Worm (Caenorhabditis elegans) whole organism, midembryonic: ENCODE data around the gene C36A4.11.
"Not testable (repeated sequence)": the region's sequence is repeated elsewhere in the genome, so short reads cannot be mapped to it uniquely, and the experiment has no call there.

Source experiments
- T22C8.4 ChIP-seq: fragments of 200-800 bp; sonication (Bioruptor generic); IDR thresholded peaks from 2 replicates; pipeline ENCODE4 v1.3.6; 2022; ENCODE audit warnings: missing genetic modification characterization, missing compliant biosample characterization
- cog-1 ChIP-seq: sonication (generic microtip); optimal IDR thresholded peaks from 2 replicates; lab custom pipeline; 2016; ENCODE audit warnings: missing genetic modification characterization, missing compliant biosample characterization
- flt-1 ChIP-seq: fragments of 200-800 bp; sonication (Bioruptor generic); IDR thresholded peaks from 2 replicates; pipeline ENCODE4 v1.3.6; 2022; ENCODE audit warnings: missing genetic modification characterization, missing compliant biosample characterization
- klf-2 ChIP-seq: fragments of 200-800 bp; sonication (Bioruptor generic); conservative IDR thresholded peaks from 2 replicates; pipeline ENCODE4 v1.3.6; 2022; ENCODE audit warnings: missing genetic modification reagents, missing genetic modification characterization, missing compliant biosample characterization
- med-1 ChIP-seq: sonication (generic microtip); optimal IDR thresholded peaks from 2 replicates; lab custom pipeline; 2017; ENCODE audit warnings: missing genetic modification characterization, mild to moderate bottlenecking, missing compliant biosample characterization, antibody characterized with exemption, missing genetic modification reagents; ENCODE audit not compliant: insufficient read depth
- ref-1 ChIP-seq: fragments of 200-800 bp; sonication (Bioruptor generic); conservative IDR thresholded peaks from 2 replicates; pipeline ENCODE4 v1.3.6; 2022; ENCODE audit warnings: missing genetic modification reagents, missing genetic modification characterization, missing compliant biosample characterization
- tab-1 ChIP-seq: fragments of 200-800 bp; sonication (Bioruptor generic); IDR thresholded peaks from 2 replicates; pipeline ENCODE4 v1.3.6; 2022; ENCODE audit warnings: missing genetic modification characterization, missing compliant biosample characterization
- ztf-23 ChIP-seq: fragments of 200-800 bp; sonication (Bioruptor generic); IDR thresholded peaks from 2 replicates; pipeline ENCODE4 v1.3.6; 2022; ENCODE audit warnings: missing genetic modification reagents, missing genetic modification characterization, missing compliant biosample characterization
- ztf-29 ChIP-seq: fragments of 200-800 bp; sonication (Bioruptor generic); IDR thresholded peaks from 2 replicates; pipeline ENCODE4 v1.3.6; 2022; ENCODE audit warnings: missing genetic modification reagents, missing genetic modification characterization, missing compliant biosample characterization

C36A4.11 gene

DNA sequence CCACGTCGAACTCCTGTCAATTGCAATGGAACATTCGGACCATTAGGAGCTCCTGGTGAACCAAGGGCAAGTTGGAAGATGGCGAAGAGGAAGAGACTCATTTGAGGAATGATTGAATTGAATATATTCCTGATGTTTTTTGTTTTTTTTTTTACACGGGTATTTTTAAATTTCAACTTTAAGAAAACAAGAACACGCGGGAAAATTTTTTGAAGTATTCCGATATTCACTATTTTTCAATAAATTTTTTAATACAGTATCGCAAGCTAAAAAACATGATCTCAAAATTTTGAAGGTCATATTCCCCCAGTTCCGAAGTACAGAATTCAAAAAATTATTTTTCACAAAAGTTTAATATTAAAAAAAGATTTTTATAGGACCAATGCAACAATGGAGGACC, 11.3 kb upstream of the C36A4.11 start, which contains the start of gene cnnm-5:
Gene cnnm-5 (minus strand): TSS at position 101 of the 400 bp plus-strand sequence.
- no peak for TF ChIP-seq ztf-23 (GFP tag; lab: Robert Waterston, UW)
- TF ChIP-seq flt-1 (GFP tag; lab: Robert Waterston, UW), result no peak
- no peak for TF ChIP-seq tab-1 (GFP tag; lab: Robert Waterston, UW)
- no peak for TF ChIP-seq ref-1
- no peak for TF ChIP-seq T22C8.4 (GFP tag; lab: Robert Waterston, UW)
- no peak for TF ChIP-seq med-1 (GFP tag; lab: Kevin White, UChicago)
- no peak for TF ChIP-seq klf-2 (GFP tag; lab: Robert Waterston, UW)
- TF ChIP-seq cog-1, result no peak
- no peak for TF ChIP-seq ztf-29 (GFP tag; lab: Robert Waterston, UW)

DNA sequence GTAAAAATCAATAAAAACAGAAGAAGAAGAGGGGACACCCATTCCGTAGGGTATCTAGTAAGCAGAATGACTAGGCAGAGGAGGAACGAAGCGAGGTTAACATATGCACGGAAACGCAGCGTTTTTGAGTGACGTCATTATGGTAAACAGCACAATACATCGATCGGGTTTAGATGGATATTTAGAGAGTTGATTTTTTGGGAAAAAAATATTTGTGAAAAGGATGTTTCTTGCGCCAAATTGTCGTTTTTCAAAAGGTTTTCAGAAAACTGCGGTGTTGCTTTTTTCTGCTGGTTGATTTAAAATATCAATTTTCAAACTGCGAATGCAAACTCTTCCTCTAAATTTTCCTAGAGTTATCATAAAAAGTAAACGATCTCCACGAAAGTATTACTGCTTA, 9.0 kb upstream of the C36A4.11 start, which contains the start of gene C36A4.10:
Gene C36A4.10 (minus strand): TSS at position 101 of the 400 bp plus-strand sequence.
- TF ChIP-seq flt-1 (GFP tag; lab: Robert Waterston, UW) (no peak), ztf-29 (GFP tag; lab: Robert Waterston, UW) (no peak), med-1 (GFP tag; lab: Kevin White, UChicago) (no peak), T22C8.4 (GFP tag; lab: Robert Waterston, UW) (no peak), cog-1 (no peak), ref-1 (no peak), klf-2 (GFP tag; lab: Robert Waterston, UW) (no peak)

DNA sequence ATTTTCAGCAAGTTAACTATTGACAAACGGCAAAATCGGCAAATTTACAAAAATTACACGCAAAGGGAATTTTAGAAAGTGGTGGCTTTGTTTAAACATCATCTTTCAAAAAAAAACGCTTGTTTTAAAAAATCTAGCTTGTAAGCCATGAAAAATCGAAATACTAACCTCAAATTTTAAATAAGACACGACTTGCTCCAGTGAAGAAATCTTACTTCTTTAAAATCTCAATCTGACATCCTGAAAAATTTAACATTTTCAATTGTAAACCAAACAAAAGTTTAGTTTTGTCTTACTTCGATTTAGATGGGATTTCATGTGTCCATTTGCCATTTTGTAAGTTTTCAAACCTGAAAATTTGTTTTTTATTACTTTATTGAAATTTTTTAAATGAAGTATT, 8.6 kb upstream of the C36A4.11 start:
- TF ChIP-seq klf-2 (GFP tag; lab: Robert Waterston, UW), result no peak
- TF ChIP-seq cog-1, result no peak
- no peak for TF ChIP-seq T22C8.4 (GFP tag; lab: Robert Waterston, UW)
- no peak for TF ChIP-seq med-1 (GFP tag; lab: Kevin White, UChicago)
- no peak for TF ChIP-seq tab-1 (GFP tag; lab: Robert Waterston, UW)
- no peak for TF ChIP-seq ztf-23 (GFP tag; lab: Robert Waterston, UW)
- TF ChIP-seq ztf-29 (GFP tag; lab: Robert Waterston, UW), result no peak
- no peak for TF ChIP-seq ref-1
- TF ChIP-seq flt-1 (GFP tag; lab: Robert Waterston, UW), result no peak

DNA sequence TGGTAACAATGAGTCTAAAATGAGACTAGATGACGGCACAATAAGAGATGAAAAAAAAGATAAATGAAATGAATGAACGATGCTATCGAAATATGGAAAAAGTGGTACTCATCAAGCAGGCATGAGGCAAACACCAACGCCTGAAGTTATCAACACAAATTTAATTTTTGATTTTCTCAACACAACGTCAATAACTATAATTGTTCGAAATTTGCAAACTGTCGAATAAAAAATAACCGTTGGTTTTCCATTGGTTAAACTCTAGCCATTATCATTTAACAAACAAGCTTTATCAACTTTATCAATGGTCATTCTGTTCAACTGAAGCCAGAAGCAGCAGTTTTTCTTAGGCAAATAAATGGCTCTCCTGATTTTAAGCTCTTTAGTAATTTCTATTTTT, 8.1 kb upstream of the C36A4.11 start, which contains the start of gene cyp-25A1:
Gene cyp-25A1 (plus strand): TSS at position 301 of the 400 bp plus-strand sequence.
- no peak for TF ChIP-seq tab-1 (GFP tag; lab: Robert Waterston, UW)
- no peak for TF ChIP-seq cog-1
- no peak for TF ChIP-seq flt-1 (GFP tag; lab: Robert Waterston, UW)
- no peak for TF ChIP-seq T22C8.4 (GFP tag; lab: Robert Waterston, UW)
- no peak for TF ChIP-seq ztf-29 (GFP tag; lab: Robert Waterston, UW)
- no peak for TF ChIP-seq ref-1
- TF ChIP-seq klf-2 (GFP tag; lab: Robert Waterston, UW), result no peak
- TF ChIP-seq med-1 (GFP tag; lab: Kevin White, UChicago), result no peak
- TF ChIP-seq ztf-23 (GFP tag; lab: Robert Waterston, UW), result no peak

DNA sequence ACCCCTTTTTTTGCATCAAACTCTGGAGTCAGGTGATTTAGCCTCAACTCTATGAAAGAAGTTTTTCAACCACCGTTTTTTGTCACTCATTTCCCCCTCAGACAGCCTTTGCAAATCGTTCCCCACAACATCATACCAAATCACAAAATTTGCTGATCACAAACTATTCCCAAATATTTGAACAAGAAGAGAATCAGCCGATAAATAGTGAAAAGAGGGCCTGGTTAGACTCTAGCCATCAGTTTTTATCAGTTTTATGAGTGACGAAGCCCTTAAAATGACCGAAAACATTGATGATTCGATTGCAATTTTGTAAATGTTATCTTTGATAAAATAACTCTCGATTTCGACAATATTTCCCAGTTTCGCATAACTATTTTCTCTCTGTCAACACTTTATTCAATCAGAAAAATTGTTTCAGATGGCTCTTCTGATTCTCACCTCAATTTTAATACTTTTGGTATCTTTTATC, 5.5 kb upstream of the C36A4.11 start, which contains the start of gene cyp-25A2:
Gene cyp-25A2 (plus strand): TSS at position 422 of the 472 bp plus-strand sequence.
- TF ChIP-seq med-1 (GFP tag; lab: Kevin White, UChicago) (no peak), ref-1 (no peak), cog-1 (no peak), klf-2 (GFP tag; lab: Robert Waterston, UW) (no peak), ztf-29 (GFP tag; lab: Robert Waterston, UW) (no peak), flt-1 (GFP tag; lab: Robert Waterston, UW) (no peak), ztf-23 (GFP tag; lab: Robert Waterston, UW) (no peak), tab-1 (GFP tag; lab: Robert Waterston, UW) (no peak), T22C8.4 (GFP tag; lab: Robert Waterston, UW) (no peak)

DNA sequence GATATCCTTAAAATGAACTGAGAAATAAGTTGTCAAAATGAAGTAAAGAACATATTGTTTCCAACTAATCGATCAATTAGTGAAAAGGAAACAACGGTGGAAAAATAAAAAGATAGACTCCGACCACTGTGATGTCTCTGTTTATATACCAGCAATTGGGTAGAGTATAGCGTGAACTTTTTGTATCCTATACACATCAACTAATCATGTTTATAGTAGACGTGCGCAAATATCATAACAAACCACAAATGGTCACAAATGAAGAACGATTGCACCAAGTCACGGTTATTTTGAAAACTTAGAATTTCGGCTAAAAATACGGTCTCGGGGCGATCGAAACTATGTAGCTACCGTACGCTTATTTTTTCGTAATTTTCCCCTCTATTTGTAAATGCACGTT, 744 bp upstream of the C36A4.11 start, which contains the start of gene cyp-25A3:
Gene cyp-25A3 (minus strand): TSS at position 101 of the 400 bp plus-strand sequence.
- TF ChIP-seq flt-1 (GFP tag; lab: Robert Waterston, UW) (no peak), cog-1 (no peak), med-1 (GFP tag; lab: Kevin White, UChicago) (no peak), ztf-29 (GFP tag; lab: Robert Waterston, UW) (no peak)

DNA sequence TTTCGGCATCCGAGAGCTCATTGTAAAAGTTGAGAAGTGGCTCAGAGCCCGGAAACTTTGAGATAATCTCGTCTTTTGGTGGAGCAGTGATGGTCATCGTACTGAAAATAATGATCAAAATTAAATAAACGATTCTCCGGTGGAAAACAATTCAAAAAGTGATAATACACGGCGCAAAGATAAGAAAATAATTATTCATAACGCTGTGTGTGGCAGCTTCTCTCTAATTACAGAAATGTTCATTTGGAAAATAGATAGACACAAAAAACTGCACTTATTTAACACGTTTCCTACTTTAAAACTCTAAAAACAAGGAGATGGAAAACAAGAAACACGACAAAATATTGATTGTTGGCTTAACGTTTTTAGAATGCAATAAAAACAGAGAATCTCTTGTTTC, 3.1 kb downstream of the C36A4.11 start, which contains the start of gene C36A4.4:
Gene C36A4.4 (minus strand): TSS at position 101 of the 400 bp plus-strand sequence.
- not testable (repeated sequence) for TF ChIP-seq cog-1; ztf-23 (GFP tag; lab: Robert Waterston, UW); klf-2 (GFP tag; lab: Robert Waterston, UW)

DNA sequence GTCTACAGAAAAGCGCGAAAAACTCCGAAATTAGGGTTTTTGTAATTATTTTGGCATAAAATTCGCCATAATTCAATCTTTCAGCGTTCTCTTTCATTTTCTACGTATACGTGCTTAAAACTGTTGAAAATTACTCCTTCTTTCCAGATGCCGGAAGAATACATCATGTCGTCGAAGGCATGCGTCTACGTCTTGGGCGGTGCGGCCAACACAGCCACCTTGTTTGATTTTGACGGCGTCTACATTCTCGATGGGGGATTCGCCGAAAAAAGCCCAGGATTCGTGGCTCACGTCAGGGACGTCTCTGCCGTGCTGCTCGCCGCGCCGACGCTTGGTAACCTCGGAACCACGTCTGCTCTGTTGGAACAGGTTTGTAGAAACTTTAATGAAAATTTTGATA, 4.4 kb downstream of the C36A4.11 start, which contains the start of gene maph-1.3:
Gene maph-1.3 (plus strand): TSS at position 148 of the 400 bp plus-strand sequence.
- not testable (repeated sequence) for TF ChIP-seq ztf-23, ztf-29, flt-1 (GFP tag; lab: Robert Waterston, UW)

DNA sequence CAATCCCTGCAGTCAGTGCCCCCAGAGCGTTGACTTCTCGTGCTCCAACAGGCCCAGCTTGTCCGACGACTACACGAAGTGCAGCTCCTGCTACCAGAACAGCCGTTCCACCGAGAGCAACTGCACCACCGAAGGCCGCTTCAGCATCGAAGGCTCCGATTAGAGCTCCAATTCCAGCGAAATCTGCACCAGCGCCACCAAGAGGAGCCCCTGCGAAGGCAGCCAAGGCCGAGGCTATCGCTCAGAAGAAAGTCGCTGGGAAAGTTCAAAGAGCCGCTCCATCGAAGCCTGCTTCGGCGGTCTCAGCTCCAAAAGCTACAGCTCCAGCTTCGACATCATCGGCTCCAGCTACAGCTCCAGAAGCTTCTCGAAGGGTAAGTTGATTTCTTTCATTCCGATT, 5.3 kb downstream of the C36A4.11 start:
- TF ChIP-seq T22C8.4 (GFP tag; lab: Robert Waterston, UW), result 0 out of 2 replicates have a peak, but pooled peaks have one; percentile 13

DNA sequence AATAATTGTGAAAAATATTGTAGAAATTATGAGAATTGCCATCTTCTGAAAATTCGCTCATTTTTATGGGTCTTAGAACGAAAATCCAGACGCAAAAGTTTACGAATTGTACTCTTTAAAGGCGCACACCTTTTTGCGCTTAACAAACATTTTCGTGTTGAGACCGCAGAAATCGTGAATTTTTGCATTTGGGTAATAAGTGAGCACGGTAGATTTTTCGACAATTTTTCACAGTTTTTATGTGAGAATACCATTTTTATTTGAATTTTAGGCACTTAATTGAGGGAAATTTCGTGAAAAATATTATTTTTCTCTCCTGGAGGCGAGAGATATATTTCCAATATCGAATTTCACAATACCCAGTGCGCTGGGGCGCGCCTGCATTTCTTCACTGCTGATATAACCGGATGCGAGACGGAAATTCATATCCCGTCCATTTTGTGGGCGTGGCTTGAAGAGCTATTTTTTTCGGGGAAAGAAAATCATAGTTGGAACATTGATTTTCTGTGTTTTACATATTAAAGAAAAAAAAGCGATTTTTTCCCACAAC, 11.7 kb downstream of the C36A4.11 start, which contains the start of gene cyp-25A4:
Gene cyp-25A4 (minus strand): TSS at position 51 of the 550 bp plus-strand sequence.
- 0 out of 2 replicates have a peak, but pooled peaks have one; percentile 36 for TF ChIP-seq flt-1 (GFP tag; lab: Robert Waterston, UW)
